Fruit fly (Drosophila melanogaster): ENCODE results near the gene CG13293.

CG13293 gene

DNA sequence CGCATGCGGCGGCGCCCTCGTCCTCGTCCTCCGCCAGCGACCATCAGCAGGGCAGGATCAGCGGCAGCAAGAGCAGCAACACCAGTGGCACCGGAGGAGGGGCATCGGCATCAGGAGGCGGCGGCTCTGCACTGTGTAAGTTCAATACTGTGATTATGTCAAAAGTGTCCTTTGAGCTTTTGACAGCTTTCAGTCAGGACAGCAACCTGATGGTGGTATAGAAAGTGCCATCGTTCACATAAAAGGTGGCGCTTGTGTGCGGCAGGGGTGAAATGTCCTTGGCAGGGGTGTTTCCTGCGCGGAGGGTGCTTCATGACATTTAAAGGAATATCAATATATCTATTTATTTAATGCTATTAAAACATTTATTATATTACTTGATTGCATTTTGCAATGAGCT, 21.0 kb downstream of the CG13293 start (continued):
- TF ChIP-seq CG42726 (GFP tag; IDR thresholded peaks at IDR 0.05; ENCODE audit: partially characterized antibody) (0 out of 2 replicates have a peak, but pooled peaks have one; percentile 16), CG1832 (GFP tag; optimal IDR thresholded peaks at IDR 0.05) (no peak), crol (GFP tag; IDR thresholded peaks at IDR 0.05) (0 out of 2 replicates have a peak, but pooled peaks have one; percentile 22), CG10147 (GFP tag; optimal IDR thresholded peaks at IDR 0.05) (no peak), stc (GFP tag; IDR thresholded peaks at IDR 0.05) (no peak), nom (GFP tag; optimal IDR thresholded peaks at IDR 0.05) (no peak), cad (GFP tag; optimal IDR thresholded peaks at IDR 0.05) (no peak)

- TF ChIP-seq Atf6 (GFP tag; IDR thresholded peaks at IDR 0.05) (no peak), HLH3B (GFP tag; IDR thresholded peaks at IDR 0.05) (no peak), CTCF (GFP tag; optimal IDR thresholded peaks at IDR 0.05) (peak; percentile 12), pros (GFP tag; optimal IDR thresholded peaks at IDR 0.05) (peak; percentile 83), gsb-n (tag; optimal IDR thresholded peaks at IDR 0.05) (peak; percentile 94), oc (tag; optimal IDR thresholded peaks at IDR 0.05) (peak; percentile 81), kni (GFP tag; optimal IDR thresholded peaks at IDR 0.05) (peak; percentile 25), CG10209 (GFP tag; optimal IDR thresholded peaks at IDR 0.05) (no peak), D (optimal IDR thresholded peaks at IDR 0.05) (peak; percentile 49), D (GFP tag; optimal IDR thresholded peaks at IDR 0.05) (no peak), grn (GFP tag; optimal IDR thresholded peaks at IDR 0.05) (peak; percentile 23), CG2889 (GFP tag; IDR thresholded peaks at IDR 0.05) (0 out of 3 replicates have a peak, but pooled peaks have one; percentile 18), Hey (tag; optimal IDR thresholded peaks at IDR 0.05) (peak; percentile 95), Sry-β (GFP tag; optimal IDR thresholded peaks at IDR 0.05) (no peak), prd (optimal IDR thresholded peaks at IDR 0.05) (no peak), prd (GFP tag; IDR thresholded peaks at IDR 0.05) (peak; percentile 42; the same call in 1 of the 3 replicates), tll (GFP tag; optimal IDR thresholded peaks at IDR 0.05) (peak in 1 of 2 experiments; percentile 73), nerfin-1 (tag; optimal IDR thresholded peaks at IDR 0.05) (peak; percentile 27)
These were observed 21.9 kb downstream of the CG13293 start for dm6 chr3L:6104551-6104950.

dm6 chr3L:6105435-6105834, 22.8 kb downstream of the CG13293 start:
- no peak for TF ChIP-seq CG2875 (GFP tag; optimal IDR thresholded peaks at IDR 0.05)
- peak; percentile 92 for TF ChIP-seq Ets65A (GFP tag)

DNA sequence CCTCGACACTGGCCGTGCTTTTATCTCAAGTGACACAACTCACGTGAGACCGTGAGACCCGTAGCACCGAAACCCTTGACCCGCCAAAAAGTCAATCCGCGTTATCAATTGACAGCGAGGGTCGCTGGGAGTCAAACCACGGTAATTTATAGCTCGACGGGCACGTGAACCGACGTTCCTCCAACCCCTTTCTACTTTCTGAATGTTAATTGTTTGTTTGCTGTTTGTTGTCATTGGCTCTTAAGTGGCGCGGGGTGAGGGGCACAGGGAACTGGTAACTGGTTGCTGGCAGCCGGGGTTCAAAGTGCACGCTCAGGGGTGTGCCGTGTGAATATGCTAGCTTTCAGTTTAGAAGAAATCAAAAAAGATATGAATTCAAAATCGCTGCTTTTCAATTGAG, 24.0 kb downstream of the CG13293 start:
- no peak for TF ChIP-seq ftz-f1 (GFP tag; optimal IDR thresholded peaks at IDR 0.05)
- TF ChIP-seq CG11247 (GFP tag; IDR thresholded peaks at IDR 0.05), result no peak
- TF ChIP-seq NC2α (GFP tag; optimal IDR thresholded peaks at IDR 0.05), result no peak
- no peak for TF ChIP-seq Rx (GFP tag; IDR thresholded peaks at IDR 0.05)
- no peak for TF ChIP-seq sisA (GFP tag; IDR thresholded peaks at IDR 0.05)
- peak; percentile 20 for TF ChIP-seq Vsx1 (GFP tag; optimal IDR thresholded peaks at IDR 0.05)
- TF ChIP-seq Hr78 (GFP tag; optimal IDR thresholded peaks at IDR 0.05), result peak in 1 of 2 experiments; percentile 72
- no peak for TF ChIP-seq dmrt99B (tag; optimal IDR thresholded peaks at IDR 0.05)
- no peak for TF ChIP-seq Side (GFP tag; optimal IDR thresholded peaks at IDR 0.05)
- TF ChIP-seq kni (GFP tag; optimal IDR thresholded peaks at IDR 0.05), result peak; percentile 3
- TF ChIP-seq tll (GFP tag; optimal IDR thresholded peaks at IDR 0.05), result peak in 1 of 2 experiments; percentile 56
- peak; percentile 28 for TF ChIP-seq gsb-n (tag; optimal IDR thresholded peaks at IDR 0.05)
- TF ChIP-seq crol (GFP tag; IDR thresholded peaks at IDR 0.05), result peak; percentile 63
- TF ChIP-seq Hey (tag; optimal IDR thresholded peaks at IDR 0.05), result peak; percentile 79
- no peak for TF ChIP-seq lilli (GFP tag; optimal IDR thresholded peaks at IDR 0.05)
- TF ChIP-seq CG1024 (GFP tag; IDR thresholded peaks at IDR 0.05), result no peak
- TF ChIP-seq pros (GFP tag; optimal IDR thresholded peaks at IDR 0.05), result peak; percentile 49
- peak; percentile 56 for TF ChIP-seq Nf-YB (GFP tag; optimal IDR thresholded peaks at IDR 0.05)
- peak; percentile 13 for TF ChIP-seq nerfin-1 (tag; optimal IDR thresholded peaks at IDR 0.05)
- peak; percentile 70 for TF ChIP-seq oc (tag; optimal IDR thresholded peaks at IDR 0.05)
- TF ChIP-seq CG10366 (GFP tag; IDR thresholded peaks at IDR 0.05), result no peak
- peak; percentile 23 for TF ChIP-seq Nf-YC (tag; optimal IDR thresholded peaks at IDR 0.05)
- peak; percentile 34; the same call in 1 of the 3 replicates for TF ChIP-seq otp (GFP tag; IDR thresholded peaks at IDR 0.05)
- TF ChIP-seq CG7745 (tag; optimal IDR thresholded peaks at IDR 0.05), result no peak
- peak; percentile 33 for TF ChIP-seq cwo (GFP tag; optimal IDR thresholded peaks at IDR 0.05)
